Worm (Caenorhabditis elegans) whole organism, L1 larva: Measurements from ENCODE around the gene Y43F4A.4.

ENCODE experiments used
- elt-3 ChIP-seq, 6 experiments: fragments of 150-350 bp in 1 of 6; sonication (generic microtip); optimal IDR thresholded peaks; 2 replicates each; lab custom pipeline; 2017 to 2018; ENCODE audit warnings: missing biosample characterization in 6 of 6, missing genetic modification characterization in 6 of 6, inconsistent platforms in 1 of 6
- lin-15B ChIP-seq: fragments of 150-350 bp; sonication (generic microtip); optimal IDR thresholded peaks from 3 replicates; lab custom pipeline; 2014; ENCODE audit warnings: missing biosample characterization, missing genetic modification characterization
- lir-3 ChIP-seq: sonication (generic microtip); optimal IDR thresholded peaks from 2 replicates; lab custom pipeline; 2016; ENCODE audit warnings: mild to moderate bottlenecking, missing genetic modification characterization, moderate library complexity, missing compliant biosample characterization; ENCODE audit not compliant: poor library complexity
- nhr-77 ChIP-seq: fragments of 150-350 bp; optimal IDR thresholded peaks from 2 replicates; lab custom pipeline; 2014; ENCODE audit warnings: missing biosample characterization, missing genetic modification characterization
- nhr-84 ChIP-seq: sonication (generic microtip); optimal IDR thresholded peaks from 2 replicates; lab custom pipeline; 2017; ENCODE audit warnings: missing biosample characterization, missing genetic modification characterization
- swsn-7 ChIP-seq: sonication (generic microtip); optimal IDR thresholded peaks from 2 replicates; lab custom pipeline; 2016; ENCODE audit warnings: missing genetic modification characterization, missing compliant biosample characterization
- unc-62 ChIP-seq: fragments of 150-350 bp; optimal IDR thresholded peaks from 2 replicates; lab custom pipeline; 2014; ENCODE audit warnings: missing biosample characterization, missing genetic modification reagents, missing genetic modification characterization

DNA sequence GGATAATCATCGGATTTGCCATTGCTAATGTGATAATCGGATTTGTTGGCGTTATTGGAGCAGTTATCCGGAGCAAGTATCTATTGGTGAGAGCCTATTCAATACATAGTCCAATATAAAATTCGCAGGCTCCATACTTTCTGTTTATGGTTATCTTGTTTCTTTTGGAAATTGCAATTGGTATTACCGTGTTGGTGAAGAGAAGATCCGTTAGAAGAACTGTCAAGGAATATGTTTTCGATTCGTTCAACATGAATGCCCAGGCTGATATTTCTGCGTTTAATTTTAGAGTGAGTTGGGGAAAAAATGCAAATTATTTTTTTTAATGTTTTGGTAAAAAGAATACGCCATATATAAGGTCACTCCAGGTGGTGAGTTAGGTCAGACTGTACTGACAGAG, 32.3 kb upstream of the Y43F4A.4 start:
- TF ChIP-seq nhr-84, result no peak
- no peak for TF ChIP-seq swsn-7
- TF ChIP-seq lin-15B (tag; lab: Kevin White, UChicago), result no peak
- no peak for TF ChIP-seq lir-3 (tag; lab: Kevin White, UChicago)
- no peak for TF ChIP-seq nhr-77
- no peak for TF ChIP-seq elt-3 (tag; optimal IDR thresholded peaks at IDR 0.05; lab: Kevin White, UChicago)
- no peak for TF ChIP-seq unc-62
